Fruit fly (Drosophila melanogaster) whole organism, embryonic: ENCODE measurements around the gene CG11905.

ENCODE experiments used
- ATbp ChIP-seq: fragments of 200-800 bp; sonication (Bioruptor generic); optimal IDR thresholded peaks from 2 replicates; lab custom pipeline; 2017; ENCODE audit warnings: missing biosample characterization, mild to moderate bottlenecking, missing genetic modification characterization, missing genetic modification reagents
- Ada2b ChIP-seq: fragments of 200-800 bp; sonication (Bioruptor generic); IDR thresholded peaks from 2 replicates; pipeline ENCODE4 v1.3.6; 2022; ENCODE audit warnings: missing biosample characterization, missing genetic modification characterization
- Antp ChIP-seq: fragments of 200-800 bp; sonication (Bioruptor generic); optimal IDR thresholded peaks from 3 replicates; lab custom pipeline; 2016; ENCODE audit warnings: missing biosample characterization, missing genetic modification characterization
- Atf6 ChIP-seq: fragments of 200-800 bp; sonication (Bioruptor generic); IDR thresholded peaks from 2 replicates; pipeline ENCODE4 v1.3.6; 2022; ENCODE audit warnings: missing biosample characterization, missing genetic modification characterization
- Bgb ChIP-seq: fragments of 200-800 bp; sonication (Bioruptor generic); IDR thresholded peaks from 2 replicates; pipeline ENCODE4 v1.3.6; 2022; ENCODE audit warnings: missing biosample characterization, missing genetic modification characterization; ENCODE audit not compliant: partially characterized antibody
- CG10267 ChIP-seq: fragments of 200-800 bp; sonication (Bioruptor generic); optimal IDR thresholded peaks from 2 replicates; lab custom pipeline; 2018; ENCODE audit warnings: missing biosample characterization, mild to moderate bottlenecking, missing genetic modification characterization, moderate library complexity
- CG12659 ChIP-seq: fragments of 200-800 bp; sonication (Bioruptor generic); optimal IDR thresholded peaks from 3 replicates; lab custom pipeline; 2017; ENCODE audit warnings: mild to moderate bottlenecking, missing biosample characterization, missing genetic modification reagents, missing genetic modification characterization
- CG13287 ChIP-seq: fragments of 200-800 bp; sonication (Bioruptor generic); IDR thresholded peaks from 2 replicates; pipeline ENCODE4 v1.3.6; 2022; ENCODE audit warnings: missing biosample characterization, missing genetic modification characterization; ENCODE audit not compliant: partially characterized antibody
- CG14710 ChIP-seq: fragments of 200-800 bp; sonication (Bioruptor generic); optimal IDR thresholded peaks from 3 replicates; lab custom pipeline; 2019; ENCODE audit warnings: missing biosample characterization, mild to moderate bottlenecking, missing genetic modification characterization, moderate library complexity
- CG18764 ChIP-seq: fragments of 200-800 bp; sonication (Bioruptor generic); optimal IDR thresholded peaks from 3 replicates; lab custom pipeline; 2016; ENCODE audit warnings: missing biosample characterization, missing genetic modification characterization
- CG31388 ChIP-seq: fragments of 200-800 bp; sonication (Bioruptor generic); optimal IDR thresholded peaks from 2 replicates; lab custom pipeline; 2016; ENCODE audit warnings: missing biosample characterization, missing genetic modification characterization
- CG32532 ChIP-seq: fragments of 200-800 bp; sonication (Bioruptor generic); IDR thresholded peaks from 2 replicates; pipeline ENCODE4 v1.3.6; 2022; ENCODE audit warnings: missing biosample characterization, missing genetic modification characterization
- CG33213 ChIP-seq: fragments of 200-800 bp; sonication (Bioruptor generic); optimal IDR thresholded peaks from 3 replicates; lab custom pipeline; 2016; ENCODE audit warnings: missing biosample characterization, missing genetic modification characterization
- CG33557 ChIP-seq: fragments of 200-800 bp; sonication (Bioruptor generic); optimal IDR thresholded peaks from 2 replicates; lab custom pipeline; 2019; ENCODE audit warnings: missing biosample characterization, mild to moderate bottlenecking, missing genetic modification characterization, moderate library complexity
- CG42726 ChIP-seq: fragments of 200-800 bp; sonication (Bioruptor generic); IDR thresholded peaks from 2 replicates; pipeline ENCODE4 v1.3.6; 2022; ENCODE audit warnings: missing biosample characterization, missing genetic modification characterization; ENCODE audit not compliant: partially characterized antibody
- CG4328 ChIP-seq: fragments of 200-800 bp; sonication (Bioruptor generic); optimal IDR thresholded peaks from 3 replicates; lab custom pipeline; 2017; ENCODE audit warnings: missing biosample characterization, missing genetic modification reagents, missing genetic modification characterization
- CG4820 ChIP-seq: fragments of 200-800 bp; sonication (Bioruptor generic); optimal IDR thresholded peaks from 3 replicates; lab custom pipeline; 2016; ENCODE audit warnings: missing biosample characterization, missing genetic modification characterization
- CG8281 ChIP-seq: fragments of 200-800 bp; sonication (Bioruptor generic); optimal IDR thresholded peaks from 2 replicates; lab custom pipeline; 2018; ENCODE audit warnings: missing biosample characterization, mild to moderate bottlenecking, missing genetic modification characterization, moderate library complexity
- CG8765 ChIP-seq: fragments of 200-800 bp; sonication (Bioruptor generic); IDR thresholded peaks from 2 replicates; pipeline ENCODE4 v1.3.6; 2022; ENCODE audit warnings: missing biosample characterization, missing genetic modification characterization
- CG9932 ChIP-seq: fragments of 200-800 bp; sonication (Bioruptor generic); IDR thresholded peaks from 2 replicates; pipeline ENCODE4 v1.3.6; 2022; ENCODE audit warnings: missing biosample characterization, missing genetic modification characterization
- Chrac-16 ChIP-seq: fragments of 200-800 bp; sonication (Bioruptor generic); optimal IDR thresholded peaks from 3 replicates; lab custom pipeline; 2016; ENCODE audit warnings: missing biosample characterization, missing genetic modification characterization
- E2f1 ChIP-seq: fragments of 200-800 bp; sonication (Bioruptor generic); IDR thresholded peaks from 2 replicates; pipeline ENCODE4 v1.3.6; 2022; ENCODE audit warnings: missing biosample characterization, missing genetic modification characterization
- Fer3 ChIP-seq: fragments of 200-800 bp; sonication (Bioruptor generic); optimal IDR thresholded peaks from 2 replicates; lab custom pipeline; 2018; ENCODE audit warnings: missing biosample characterization, mild to moderate bottlenecking, missing genetic modification characterization, moderate library complexity
- H15 ChIP-seq: fragments of 200-800 bp; sonication (Bioruptor generic); IDR thresholded peaks from 3 replicates; pipeline ENCODE4 v1.3.6; 2022; ENCODE audit warnings: missing biosample characterization, missing genetic modification characterization
- Hmr ChIP-seq: fragments of 200-800 bp; sonication (Bioruptor generic); optimal IDR thresholded peaks from 3 replicates; lab custom pipeline; 2017; ENCODE audit warnings: mild to moderate bottlenecking, missing biosample characterization, missing genetic modification reagents, missing genetic modification characterization
- NFAT ChIP-seq: fragments of 200-800 bp; sonication (Bioruptor generic); IDR thresholded peaks from 2 replicates; pipeline ENCODE4 v1.3.6; 2022; ENCODE audit warnings: missing biosample characterization, missing genetic modification characterization
- Rx ChIP-seq: fragments of 200-800 bp; sonication (Bioruptor generic); IDR thresholded peaks from 2 replicates; pipeline ENCODE4 v1.3.6; 2022; ENCODE audit warnings: missing biosample characterization, missing genetic modification characterization
- Six4 ChIP-seq: fragments of 200-800 bp; sonication (Bioruptor generic); optimal IDR thresholded peaks from 2 replicates; lab custom pipeline; 2016; ENCODE audit warnings: missing biosample characterization, missing genetic modification characterization
- Sry-δ ChIP-seq: fragments of 200-800 bp; sonication (Bioruptor generic); optimal IDR thresholded peaks from 2 replicates; lab custom pipeline; 2016; ENCODE audit warnings: missing biosample characterization, missing genetic modification characterization
- Trl ChIP-seq, 3 experiments: fragments of >200 bp in 2 of 3; fragments of 200-800 bp in 1 of 3; sonication (Bioruptor generic) in 1 of 3; optimal IDR thresholded peaks; 2 replicates in 1 of 3; 3 replicates in 2 of 3; lab custom pipeline; 2016 to 2017; ENCODE audit warnings: missing biosample characterization in 1 of 3, missing genetic modification characterization in 1 of 3
- ara ChIP-seq: fragments of 200-800 bp; sonication (Bioruptor generic); IDR thresholded peaks from 2 replicates; pipeline ENCODE4 v1.3.6; 2022; ENCODE audit warnings: missing biosample characterization, missing genetic modification characterization
- chm ChIP-seq: fragments of 200-800 bp; sonication (Bioruptor generic); IDR thresholded peaks from 2 replicates; pipeline ENCODE4 v1.3.6; 2022; ENCODE audit warnings: missing biosample characterization, missing genetic modification characterization
- crol ChIP-seq: fragments of 200-800 bp; sonication (Bioruptor generic); IDR thresholded peaks from 2 replicates; pipeline ENCODE4 v1.3.6; 2022; ENCODE audit warnings: missing biosample characterization, missing genetic modification characterization
- cwo ChIP-seq: fragments of 200-800 bp; sonication (Bioruptor generic); optimal IDR thresholded peaks from 3 replicates; lab custom pipeline; 2017; ENCODE audit warnings: missing biosample characterization, missing genetic modification characterization, mild to moderate bottlenecking, moderate library complexity, missing genetic modification reagents
- da ChIP-seq: fragments of 200-800 bp; sonication (Bioruptor generic); optimal IDR thresholded peaks from 2 replicates; lab custom pipeline; 2016; ENCODE audit warnings: missing biosample characterization, missing genetic modification characterization
- fd3F ChIP-seq: fragments of 200-800 bp; sonication (Bioruptor generic); optimal IDR thresholded peaks from 2 replicates; lab custom pipeline; 2018; ENCODE audit warnings: missing biosample characterization, mild to moderate bottlenecking, missing genetic modification characterization, moderate library complexity
- gce ChIP-seq: fragments of 200-800 bp; sonication (Bioruptor generic); IDR thresholded peaks from 3 replicates; pipeline ENCODE4 v1.3.6; 2022; ENCODE audit warnings: missing biosample characterization, missing genetic modification characterization
- gfzf ChIP-seq: fragments of 200-800 bp; sonication (Bioruptor generic); optimal IDR thresholded peaks from 2 replicates; lab custom pipeline; 2016; ENCODE audit warnings: missing biosample characterization, mild to moderate bottlenecking, missing genetic modification characterization, moderate library complexity
- ham ChIP-seq: fragments of 200-800 bp; sonication (Bioruptor generic); IDR thresholded peaks from 2 replicates; pipeline ENCODE4 v1.3.6; 2022; ENCODE audit warnings: missing biosample characterization, missing genetic modification characterization
- hkb ChIP-seq, 2 experiments: fragments of 200-800 bp in 1 of 2; fragments of >200 bp in 1 of 2; sonication (Bioruptor generic) in 1 of 2; IDR thresholded peaks in 1 of 2; optimal IDR thresholded peaks in 1 of 2; 2 replicates each; pipeline versions ENCODE4 v1.3.6 to Lab custom; 2017 to 2022; ENCODE audit warnings: missing biosample characterization in 1 of 2, missing genetic modification characterization in 1 of 2
- insv ChIP-seq, 2 experiments: fragments of 200-800 bp; sonication (Bioruptor generic); optimal IDR thresholded peaks; 3 replicates each; lab custom pipeline; 2016 to 2018; ENCODE audit warnings: missing biosample characterization in 2 of 2, missing genetic modification characterization in 2 of 2
- lab ChIP-seq: fragments of 200-800 bp; sonication (Bioruptor generic); optimal IDR thresholded peaks from 3 replicates; lab custom pipeline; 2017; ENCODE audit warnings: missing biosample characterization, missing genetic modification characterization, mild to moderate bottlenecking, moderate library complexity, missing genetic modification reagents
- lmd ChIP-seq: fragments of 200-800 bp; sonication (Bioruptor generic); IDR thresholded peaks from 2 replicates; pipeline ENCODE4 v1.3.6; 2022; ENCODE audit warnings: missing biosample characterization, missing genetic modification characterization
- nom ChIP-seq: fragments of 200-800 bp; sonication (Bioruptor generic); optimal IDR thresholded peaks from 2 replicates; lab custom pipeline; 2017; ENCODE audit warnings: missing biosample characterization, missing genetic modification characterization, mild to moderate bottlenecking, moderate library complexity, missing genetic modification reagents
- pho ChIP-seq: fragments of 200-800 bp; sonication (Bioruptor generic); optimal IDR thresholded peaks from 2 replicates; lab custom pipeline; 2016; ENCODE audit warnings: missing biosample characterization, missing genetic modification characterization
- pzg ChIP-seq: fragments of 200-800 bp; sonication (Bioruptor generic); optimal IDR thresholded peaks from 3 replicates; lab custom pipeline; 2018; ENCODE audit warnings: missing biosample characterization, mild to moderate bottlenecking, missing genetic modification characterization, moderate library complexity
- sens ChIP-seq: fragments of 200-800 bp; sonication (Bioruptor generic); peaks from one replicate; lab custom pipeline; 2016; ENCODE audit warnings: missing biosample characterization, missing genetic modification characterization
- shn ChIP-seq: fragments of 200-800 bp; sonication (Bioruptor generic); optimal IDR thresholded peaks from 3 replicates; lab custom pipeline; 2016; ENCODE audit warnings: missing biosample characterization, missing genetic modification characterization
- stwl ChIP-seq: fragments of 200-800 bp; sonication (Bioruptor generic); optimal IDR thresholded peaks from 3 replicates; lab custom pipeline; 2018; ENCODE audit warnings: missing biosample characterization, mild to moderate bottlenecking, missing genetic modification characterization, moderate library complexity
- unc-4 ChIP-seq: fragments of 200-800 bp; sonication (Bioruptor generic); IDR thresholded peaks from 2 replicates; pipeline ENCODE4 v1.3.6; 2022; ENCODE audit warnings: missing biosample characterization, missing genetic modification characterization; ENCODE audit not compliant: partially characterized antibody

Gene CG11905

DNA sequence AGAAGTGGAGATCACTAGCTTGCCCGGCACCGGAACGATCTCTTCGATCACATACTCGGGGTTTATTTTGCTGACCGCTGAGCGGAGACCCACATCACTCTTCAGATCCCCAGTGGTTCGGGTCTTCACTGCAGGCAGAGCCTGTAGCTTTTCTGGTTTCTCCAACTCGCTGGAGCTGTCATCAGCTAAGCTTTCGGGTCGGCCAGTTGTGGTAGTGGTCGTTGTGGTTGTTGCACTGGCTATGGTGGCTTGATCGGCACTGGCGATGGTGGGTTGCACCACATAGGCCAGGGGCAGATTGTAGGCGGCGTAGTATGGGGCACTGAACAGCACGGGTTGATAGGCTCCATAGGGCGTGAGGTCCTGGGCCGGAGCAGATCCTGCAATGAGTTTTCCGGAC lies 4.8 kb downstream of the CG11905 start (continued):
- TF ChIP-seq Hmr (GFP tag; lab: Kevin White, UChicago) = peak; percentile 26
- peak; percentile 45 for TF ChIP-seq crol (GFP tag; lab: Robert Waterston, UW)
- no peak for TF ChIP-seq E2f1 (GFP tag; lab: Robert Waterston, UW)
- TF ChIP-seq cwo (GFP tag; lab: Kevin White, UChicago) = no peak
- TF ChIP-seq CG42726 (GFP tag; lab: Robert Waterston, UW) = 0 out of 2 replicates have a peak, but pooled peaks have one; percentile 20
- TF ChIP-seq hkb (optimal IDR thresholded peaks at IDR 0.05; lab: Kevin White, UChicago) = peak; percentile 36
- TF ChIP-seq hkb (GFP tag; IDR thresholded peaks at IDR 0.05; lab: Robert Waterston, UW) = no peak
- TF ChIP-seq Fer3 (tag; lab: Kevin White, UChicago) = no peak
- no peak for TF ChIP-seq H15
- TF ChIP-seq CG18764 = no peak
- TF ChIP-seq CG10267 = no peak
- TF ChIP-seq chm (GFP tag; lab: Robert Waterston, UW) = no peak
- TF ChIP-seq Bgb = 0 out of 2 replicates have a peak, but pooled peaks have one; percentile 20
- no peak for TF ChIP-seq ATbp (GFP tag; lab: Kevin White, UChicago)
- no peak for TF ChIP-seq Six4
- TF ChIP-seq Rx (GFP tag; lab: Robert Waterston, UW) = no peak
- TF ChIP-seq CG33557 (GFP tag; lab: Kevin White, UChicago) = no peak
- TF ChIP-seq Antp = no peak
- no peak for TF ChIP-seq CG31388 (GFP tag; lab: Kevin White, UChicago)
- no peak for TF ChIP-seq da (GFP tag; lab: Kevin White, UChicago)
- no peak for TF ChIP-seq Ada2b (GFP tag; lab: Robert Waterston, UW)
- TF ChIP-seq Trl (optimal IDR thresholded peaks at IDR 0.05; lab: Kevin White, UChicago) = no peak
- TF ChIP-seq Trl (GFP tag; optimal IDR thresholded peaks at IDR 0.05; lab: Kevin White, UChicago) = no peak
- no peak for TF ChIP-seq CG4328 (GFP tag; lab: Kevin White, UChicago)
- TF ChIP-seq CG9932 (GFP tag; lab: Robert Waterston, UW) = peak; percentile 28; the same call in 1 of the 2 replicates
- no peak for TF ChIP-seq nom
- TF ChIP-seq Atf6 (GFP tag; lab: Robert Waterston, UW) = no peak
- TF ChIP-seq CG4820 = no peak
- TF ChIP-seq Sry-δ (GFP tag; lab: Kevin White, UChicago) = no peak
- TF ChIP-seq fd3F (GFP tag; lab: Kevin White, UChicago) = no peak
- no peak for TF ChIP-seq CG33213
- TF ChIP-seq CG13287 (GFP tag; lab: Robert Waterston, UW) = peak; percentile 62; the same call in 1 of the 2 replicates
- no peak for TF ChIP-seq lmd (GFP tag; lab: Robert Waterston, UW)
- no peak for TF ChIP-seq lab (GFP tag; lab: Kevin White, UChicago)
- no peak for TF ChIP-seq ham (GFP tag; lab: Robert Waterston, UW)
- TF ChIP-seq ara (GFP tag; lab: Robert Waterston, UW) = no peak
- TF ChIP-seq unc-4 (GFP tag; lab: Robert Waterston, UW) = no peak
- no peak for TF ChIP-seq insv (GFP tag; optimal IDR thresholded peaks at IDR 0.05; lab: Kevin White, UChicago)
- TF ChIP-seq gfzf (GFP tag; lab: Kevin White, UChicago) = peak; percentile 32
- TF ChIP-seq gce (GFP tag; lab: Robert Waterston, UW) = peak; percentile 48; the same call in 1 of the 3 replicates
- no peak for TF ChIP-seq CG12659 (GFP tag; lab: Kevin White, UChicago)
- TF ChIP-seq CG8281 (tag; lab: Kevin White, UChicago) = no peak
- TF ChIP-seq shn = no peak
- TF ChIP-seq pho = no peak
- TF ChIP-seq CG8765 (GFP tag; lab: Robert Waterston, UW) = no peak
- peak; percentile 2 for TF ChIP-seq CG14710 (tag; lab: Kevin White, UChicago)
- peak; percentile 35; the same call in 1 of the 2 replicates for TF ChIP-seq NFAT (GFP tag; lab: Robert Waterston, UW)
- TF ChIP-seq Chrac-16 (GFP tag; lab: Kevin White, UChicago) = no peak
- TF ChIP-seq pzg (GFP tag; lab: Kevin White, UChicago) = peak; percentile 25
- TF ChIP-seq CG32532 (GFP tag; lab: Robert Waterston, UW) = 0 out of 2 replicates have a peak, but pooled peaks have one; percentile 6
- TF ChIP-seq sens = no peak
- TF ChIP-seq stwl = peak; percentile 6
